Fruit fly (Drosophila melanogaster) whole organism, embryonic: ENCODE results near the gene L2HGDH.

Source experiments
- BEAF-32 ChIP-seq: fragments of 200-800 bp; sonication (Bioruptor generic); optimal IDR thresholded peaks from 3 replicates; lab custom pipeline; 2017; ENCODE audit warnings: missing biosample characterization, missing genetic modification characterization, mild to moderate bottlenecking, moderate library complexity, missing genetic modification reagents
- C15 ChIP-seq: fragments of 200-800 bp; sonication (Bioruptor generic); IDR thresholded peaks from 3 replicates; pipeline ENCODE4 v1.3.6; 2022; ENCODE audit warnings: missing biosample characterization, missing genetic modification characterization
- CG10431 ChIP-seq: fragments of 200-800 bp; sonication (Bioruptor generic); optimal IDR thresholded peaks from 3 replicates; lab custom pipeline; 2018; ENCODE audit warnings: missing biosample characterization, mild to moderate bottlenecking, missing genetic modification characterization
- CG10462 ChIP-seq: fragments of 200-800 bp; sonication (Bioruptor generic); optimal IDR thresholded peaks from 2 replicates; lab custom pipeline; 2016; ENCODE audit warnings: missing biosample characterization, missing genetic modification characterization
- CG11093 ChIP-seq: fragments of 200-800 bp; sonication (Bioruptor generic); IDR thresholded peaks from 3 replicates; pipeline ENCODE4 v1.3.6; 2022; ENCODE audit warnings: missing biosample characterization, missing genetic modification characterization
- CG11695 ChIP-seq: fragments of 200-800 bp; sonication (Bioruptor generic); IDR thresholded peaks from 3 replicates; pipeline ENCODE4 v1.3.6; 2022; ENCODE audit warnings: missing biosample characterization, missing genetic modification characterization
- CG11723 ChIP-seq: fragments of 200-800 bp; sonication (Bioruptor generic); optimal IDR thresholded peaks from 2 replicates; lab custom pipeline; 2017; ENCODE audit warnings: missing biosample characterization, mild to moderate bottlenecking, missing genetic modification characterization
- CG1233 ChIP-seq: fragments of 200-800 bp; sonication (Bioruptor generic); optimal IDR thresholded peaks from 4 replicates; lab custom pipeline; 2018; ENCODE audit warnings: missing biosample characterization, mild to moderate bottlenecking, missing genetic modification characterization
- CG14667 ChIP-seq: fragments of 200-800 bp; sonication (Bioruptor generic); IDR thresholded peaks from 2 replicates; pipeline ENCODE4 v1.3.6; 2022; ENCODE audit warnings: missing biosample characterization, missing genetic modification characterization
- CG1603 ChIP-seq: fragments of 200-800 bp; sonication (Bioruptor generic); optimal IDR thresholded peaks from 2 replicates; lab custom pipeline; 2019; ENCODE audit warnings: missing biosample characterization, mild to moderate bottlenecking, missing genetic modification characterization, moderate library complexity
- CG17802 ChIP-seq: fragments of 200-800 bp; sonication (Bioruptor generic); optimal IDR thresholded peaks from 2 replicates; lab custom pipeline; 2018; ENCODE audit warnings: missing biosample characterization, mild to moderate bottlenecking, missing genetic modification characterization, moderate library complexity
- CG18011 ChIP-seq: fragments of 200-800 bp; sonication (Bioruptor generic); optimal IDR thresholded peaks from 2 replicates; lab custom pipeline; 2017; ENCODE audit warnings: missing biosample characterization, missing genetic modification characterization, mild to moderate bottlenecking, moderate library complexity, missing genotype
- CG31224 ChIP-seq: fragments of 200-800 bp; sonication (Bioruptor generic); IDR thresholded peaks from 2 replicates; pipeline ENCODE4 v1.3.6; 2022; ENCODE audit warnings: missing biosample characterization, missing genetic modification characterization
- CG3726 ChIP-seq: fragments of 200-800 bp; sonication (Bioruptor generic); IDR thresholded peaks from 3 replicates; pipeline ENCODE4, ENCODE4 v1.3.6; 2022; ENCODE audit warnings: missing biosample characterization, missing genetic modification characterization
- CG4424 ChIP-seq: fragments of 200-800 bp; sonication (Bioruptor generic); optimal IDR thresholded peaks from 3 replicates; lab custom pipeline; 2016; ENCODE audit warnings: missing biosample characterization, missing genetic modification characterization
- CG6791 ChIP-seq: fragments of 200-800 bp; sonication (Bioruptor generic); IDR thresholded peaks from 3 replicates; pipeline ENCODE4 v1.3.6; 2022; ENCODE audit warnings: missing biosample characterization, missing genetic modification characterization; ENCODE audit not compliant: partially characterized antibody
- CG6813 ChIP-seq: fragments of 200-800 bp; sonication (Bioruptor generic); optimal IDR thresholded peaks from 2 replicates; lab custom pipeline; 2017; ENCODE audit warnings: missing biosample characterization, missing genetic modification characterization, mild to moderate bottlenecking, moderate library complexity, missing genetic modification reagents
- CG7357 ChIP-seq: fragments of 200-800 bp; sonication (Bioruptor generic); IDR thresholded peaks from 3 replicates; pipeline ENCODE4 v1.3.6; 2022; ENCODE audit warnings: missing biosample characterization, missing genetic modification characterization
- CG7987 ChIP-seq: fragments of 200-800 bp; sonication (Bioruptor generic); optimal IDR thresholded peaks from 2 replicates; lab custom pipeline; 2018; ENCODE audit warnings: missing biosample characterization, mild to moderate bottlenecking, missing genetic modification characterization, moderate library complexity
- CG8765 ChIP-seq: fragments of 200-800 bp; sonication (Bioruptor generic); IDR thresholded peaks from 2 replicates; pipeline ENCODE4 v1.3.6; 2022; ENCODE audit warnings: missing biosample characterization, missing genetic modification characterization
- CG9876 ChIP-seq: fragments of 200-800 bp; sonication (Bioruptor generic); optimal IDR thresholded peaks from 2 replicates; lab custom pipeline; 2016; ENCODE audit warnings: missing biosample characterization, missing genetic modification characterization
- Dad ChIP-seq: fragments of 200-800 bp; sonication (Bioruptor generic); optimal IDR thresholded peaks from 3 replicates; lab custom pipeline; 2016; ENCODE audit warnings: missing biosample characterization, missing genetic modification characterization
- Dip2 ChIP-seq: fragments of 200-800 bp; sonication (Bioruptor generic); IDR thresholded peaks from 2 replicates; pipeline ENCODE4 v1.3.6; 2022; ENCODE audit warnings: missing biosample characterization, missing genetic modification characterization
- Hmr ChIP-seq: fragments of 200-800 bp; sonication (Bioruptor generic); optimal IDR thresholded peaks from 3 replicates; lab custom pipeline; 2017; ENCODE audit warnings: mild to moderate bottlenecking, missing biosample characterization, missing genetic modification reagents, missing genetic modification characterization
- Max ChIP-seq: fragments of 200-800 bp; sonication (Bioruptor generic); optimal IDR thresholded peaks from 2 replicates; lab custom pipeline; 2016; ENCODE audit warnings: missing biosample characterization, mild to moderate bottlenecking, missing genetic modification characterization
- Nf-YC ChIP-seq: fragments of 200-800 bp; optimal IDR thresholded peaks from 3 replicates; lab custom pipeline; 2019; ENCODE audit warnings: missing biosample characterization, mild to moderate bottlenecking, missing genetic modification characterization, moderate library complexity
- Side ChIP-seq: fragments of 200-800 bp; sonication (Bioruptor generic); optimal IDR thresholded peaks from 2 replicates; lab custom pipeline; 2016; ENCODE audit warnings: missing biosample characterization, missing genetic modification characterization
- Sox100B ChIP-seq: fragments of 200-800 bp; sonication (Bioruptor generic); optimal IDR thresholded peaks from 3 replicates; lab custom pipeline; 2018; ENCODE audit warnings: missing biosample characterization, mild to moderate bottlenecking, missing genetic modification characterization
- amos ChIP-seq: fragments of 200-800 bp; sonication (Bioruptor generic); IDR thresholded peaks from 2 replicates; pipeline ENCODE4 v1.3.6; 2022; ENCODE audit warnings: missing biosample characterization, missing genetic modification characterization; ENCODE audit not compliant: partially characterized antibody
- ato ChIP-seq: fragments of 200-800 bp; sonication (Bioruptor generic); IDR thresholded peaks from 2 replicates; pipeline ENCODE4 v1.3.6; 2022; ENCODE audit warnings: missing biosample characterization, missing genetic modification characterization; ENCODE audit not compliant: partially characterized antibody
- bowl ChIP-seq: fragments of 200-800 bp; sonication (Bioruptor generic); IDR thresholded peaks from 2 replicates; pipeline ENCODE4 v1.3.6; 2022; ENCODE audit warnings: missing biosample characterization, missing genetic modification characterization
- cad ChIP-seq: fragments of >200 bp; optimal IDR thresholded peaks from 2 replicates; lab custom pipeline; 2017; ENCODE audit warnings: missing biosample characterization, missing genetic modification characterization
- chif ChIP-seq, 2 experiments: fragments of 200-800 bp; sonication (Bioruptor generic); optimal IDR thresholded peaks; 3 replicates each; lab custom pipeline; 2016; ENCODE audit warnings: missing biosample characterization in 2 of 2, missing genetic modification characterization in 2 of 2
- chm ChIP-seq: fragments of 200-800 bp; sonication (Bioruptor generic); IDR thresholded peaks from 2 replicates; pipeline ENCODE4 v1.3.6; 2022; ENCODE audit warnings: missing biosample characterization, missing genetic modification characterization
- croc ChIP-seq: fragments of 200-800 bp; sonication (Bioruptor generic); conservative IDR thresholded peaks from 3 replicates; pipeline ENCODE4 v1.3.6; 2022; ENCODE audit warnings: missing biosample characterization, missing genetic modification characterization
- dimm ChIP-seq: fragments of 200-800 bp; sonication (Bioruptor generic); IDR thresholded peaks from 2 replicates; pipeline ENCODE4 v1.3.6; 2022; ENCODE audit warnings: missing biosample characterization, missing genetic modification characterization
- dmrt11E ChIP-seq: fragments of 200-800 bp; sonication (Bioruptor generic); optimal IDR thresholded peaks from 3 replicates; lab custom pipeline; 2018; ENCODE audit warnings: missing biosample characterization, mild to moderate bottlenecking, missing genetic modification characterization, moderate library complexity
- dmrt99B ChIP-seq: fragments of 200-800 bp; sonication (Bioruptor generic); optimal IDR thresholded peaks from 2 replicates; lab custom pipeline; 2018; ENCODE audit warnings: missing biosample characterization, mild to moderate bottlenecking, missing genetic modification characterization, moderate library complexity
- gcm ChIP-seq: fragments of 200-800 bp; sonication (Bioruptor generic); optimal IDR thresholded peaks from 2 replicates; lab custom pipeline; 2019; ENCODE audit warnings: missing biosample characterization, mild to moderate bottlenecking, missing genetic modification characterization, moderate library complexity
- gem ChIP-seq: fragments of 200-800 bp; sonication (Bioruptor generic); optimal IDR thresholded peaks from 2 replicates; lab custom pipeline; 2019; ENCODE audit warnings: missing biosample characterization, mild to moderate bottlenecking, missing genetic modification characterization, moderate library complexity
- gsb ChIP-seq: fragments of 200-800 bp; sonication (Bioruptor generic); IDR thresholded peaks from 2 replicates; pipeline ENCODE4 v1.3.6; 2022; ENCODE audit warnings: missing biosample characterization, missing genetic modification characterization
- ind ChIP-seq: fragments of 200-800 bp; sonication (Bioruptor generic); optimal IDR thresholded peaks from 3 replicates; lab custom pipeline; 2016; ENCODE audit warnings: missing biosample characterization, missing genetic modification characterization
- knrl ChIP-seq: fragments of 200-800 bp; sonication (Bioruptor generic); IDR thresholded peaks from 3 replicates; pipeline ENCODE4 v1.3.6; 2022; ENCODE audit warnings: missing biosample characterization, missing genetic modification characterization; ENCODE audit not compliant: partially characterized antibody
- lbe ChIP-seq: fragments of 200-800 bp; sonication (Bioruptor generic); optimal IDR thresholded peaks from 2 replicates; lab custom pipeline; 2016; ENCODE audit warnings: missing biosample characterization, mild to moderate bottlenecking, missing genetic modification characterization
- lilli ChIP-seq: fragments of 200-800 bp; sonication (Bioruptor generic); optimal IDR thresholded peaks from 3 replicates; lab custom pipeline; 2016; ENCODE audit warnings: missing biosample characterization, missing genetic modification characterization
- nom ChIP-seq: fragments of 200-800 bp; sonication (Bioruptor generic); optimal IDR thresholded peaks from 2 replicates; lab custom pipeline; 2017; ENCODE audit warnings: missing biosample characterization, missing genetic modification characterization, mild to moderate bottlenecking, moderate library complexity, missing genetic modification reagents
- sd ChIP-seq: fragments of 200-800 bp; sonication (Bioruptor generic); optimal IDR thresholded peaks from 3 replicates; lab custom pipeline; 2018; ENCODE audit warnings: missing biosample characterization, mild to moderate bottlenecking, missing genetic modification characterization, moderate library complexity
- seq ChIP-seq: fragments of 200-800 bp; sonication (Bioruptor generic); IDR thresholded peaks from 2 replicates; pipeline ENCODE4 v1.3.6; 2022; ENCODE audit warnings: missing biosample characterization, missing genetic modification characterization
- sima ChIP-seq: fragments of 200-800 bp; sonication (Bioruptor generic); optimal IDR thresholded peaks from 2 replicates; lab custom pipeline; 2016; ENCODE audit warnings: missing biosample characterization, missing genetic modification characterization
- stwl ChIP-seq: fragments of 200-800 bp; sonication (Bioruptor generic); optimal IDR thresholded peaks from 3 replicates; lab custom pipeline; 2018; ENCODE audit warnings: missing biosample characterization, mild to moderate bottlenecking, missing genetic modification characterization, moderate library complexity

L2HGDH gene

dm6 chr2L:19009130-19009529 lies 34.9 kb upstream of the L2HGDH start, which contains the start of gene RpL30 (continued):
- TF ChIP-seq gem (tag; lab: Kevin White, UChicago): peak; percentile 75
- TF ChIP-seq CG9876 (GFP tag; lab: Kevin White, UChicago): peak; percentile 94
- TF ChIP-seq CG18011 (GFP tag; lab: Kevin White, UChicago): peak; percentile 83
- no peak for TF ChIP-seq CG11093 (GFP tag; lab: Robert Waterston, UW)
- TF ChIP-seq CG14667 (GFP tag; lab: Robert Waterston, UW): peak; percentile 54
- peak; percentile 76 for TF ChIP-seq BEAF-32 (GFP tag; lab: Kevin White, UChicago)
- TF ChIP-seq CG4424: peak; percentile 83
- peak; percentile 89 for TF ChIP-seq CG11723 (GFP tag; lab: Kevin White, UChicago)
- peak; percentile 76 for TF ChIP-seq dmrt99B (tag; lab: Kevin White, UChicago)
- peak; percentile 69 for TF ChIP-seq amos (GFP tag; lab: Robert Waterston, UW)
- TF ChIP-seq chif (GFP tag; optimal IDR thresholded peaks at IDR 0.05; lab: Kevin White, UChicago): peak; percentile 70 to 87
- peak; percentile 94 for TF ChIP-seq CG10431 (GFP tag; lab: Kevin White, UChicago)
- peak; percentile 99 for TF ChIP-seq Hmr (GFP tag; lab: Kevin White, UChicago)
- TF ChIP-seq nom (GFP tag; lab: Kevin White, UChicago): peak; percentile 95
- TF ChIP-seq ind (GFP tag; lab: Kevin White, UChicago): peak; percentile 62
- TF ChIP-seq CG11695: peak; percentile 85
- TF ChIP-seq Nf-YC (tag; lab: Kevin White, UChicago): peak; percentile 73
- TF ChIP-seq CG31224 (GFP tag; lab: Robert Waterston, UW): peak; percentile 77
- TF ChIP-seq C15 (GFP tag; lab: Robert Waterston, UW): peak; percentile 85; the same call in 2 of the 3 replicates
- TF ChIP-seq ato (GFP tag; lab: Robert Waterston, UW): peak; percentile 40; the same call in 1 of the 2 replicates
- TF ChIP-seq CG8765 (GFP tag; lab: Robert Waterston, UW): peak; percentile 70
- TF ChIP-seq CG7987 (GFP tag; lab: Kevin White, UChicago): peak; percentile 98
- peak; percentile 93 for TF ChIP-seq Side (GFP tag; lab: Kevin White, UChicago)
- TF ChIP-seq lbe (GFP tag; lab: Kevin White, UChicago): peak; percentile 87
- peak; percentile 79 for TF ChIP-seq lilli (GFP tag; lab: Kevin White, UChicago)
- peak; percentile 90 for TF ChIP-seq seq (GFP tag; lab: Robert Waterston, UW)
- peak; percentile 77 for TF ChIP-seq CG10462
- peak; percentile 96 for TF ChIP-seq CG6813 (GFP tag; lab: Kevin White, UChicago)
- TF ChIP-seq CG3726 (GFP tag; lab: Robert Waterston, UW): peak; percentile 81
- TF ChIP-seq Dip2: no peak
- TF ChIP-seq chm (GFP tag; lab: Robert Waterston, UW): peak; percentile 96
- peak; percentile 93 for TF ChIP-seq CG1233 (GFP tag; lab: Kevin White, UChicago)
- TF ChIP-seq gcm (GFP tag; lab: Kevin White, UChicago): peak; percentile 87
- TF ChIP-seq CG6791: peak; percentile 64
- TF ChIP-seq knrl (GFP tag; lab: Robert Waterston, UW): peak; percentile 74
- TF ChIP-seq dimm (GFP tag; lab: Robert Waterston, UW): peak; percentile 50; the same call in 1 of the 2 replicates
- peak; percentile 71 for TF ChIP-seq bowl
- peak; percentile 62 for TF ChIP-seq CG17802 (tag; lab: Kevin White, UChicago)
- TF ChIP-seq stwl (tag; lab: Kevin White, UChicago): peak; percentile 78
- TF ChIP-seq CG7357 (GFP tag; lab: Robert Waterston, UW): peak; percentile 55; the same call in 2 of the 3 replicates
- TF ChIP-seq sima (GFP tag; lab: Kevin White, UChicago): peak; percentile 64
- TF ChIP-seq Dad (GFP tag; lab: Kevin White, UChicago): peak; percentile 93
- TF ChIP-seq cad (GFP tag; lab: Kevin White, UChicago): no peak
- peak; percentile 74 for TF ChIP-seq gsb
- TF ChIP-seq CG1603 (tag; lab: Kevin White, UChicago): peak; percentile 97
- peak; percentile 95 for TF ChIP-seq Max (GFP tag; lab: Kevin White, UChicago)
- peak; percentile 75 for TF ChIP-seq Sox100B (GFP tag; lab: Kevin White, UChicago)
- peak; percentile 79 for TF ChIP-seq dmrt11E (tag; lab: Kevin White, UChicago)
- peak; percentile 66; the same call in 2 of the 3 replicates for TF ChIP-seq croc (GFP tag; lab: Robert Waterston, UW)
- TF ChIP-seq sd (tag; lab: Kevin White, UChicago): peak; percentile 88
